Worm (Caenorhabditis elegans) whole organism, late embryonic: ENCODE data around the gene W02D7.8.

ENCODE experiments used
- K09A11.1 ChIP-seq: sonication (generic microtip); optimal IDR thresholded peaks from 2 replicates; lab custom pipeline; 2017; ENCODE audit warnings: antibody characterized with exemption, mild to moderate bottlenecking, missing genetic modification characterization, missing compliant biosample characterization; ENCODE audit not compliant: insufficient read depth
- ama-1 ChIP-seq: fragments of 150-350 bp; optimal IDR thresholded peaks from 2 replicates; lab custom pipeline; 2014
- elt-2 ChIP-seq: sonication (generic microtip); optimal IDR thresholded peaks from 2 replicates; lab custom pipeline; 2016; ENCODE audit warnings: missing genetic modification reagents, missing genetic modification characterization, missing compliant biosample characterization
- ets-4 ChIP-seq: sonication (generic microtip); optimal IDR thresholded peaks from 2 replicates; lab custom pipeline; 2016; ENCODE audit warnings: missing genetic modification characterization, missing compliant biosample characterization
- pag-3 ChIP-seq: sonication (generic microtip); optimal IDR thresholded peaks from 2 replicates; lab custom pipeline; 2016; ENCODE audit warnings: missing compliant biosample characterization, missing genetic modification characterization, borderline replicate concordance
- pha-4 ChIP-seq: fragments of 150-350 bp; optimal IDR thresholded peaks from 2 replicates; lab custom pipeline; 2018; ENCODE audit warnings: missing biosample characterization, missing genetic modification reagents, missing genetic modification characterization
- tbx-2 ChIP-seq: sonication (generic microtip); optimal IDR thresholded peaks from 2 replicates; lab custom pipeline; 2016; ENCODE audit warnings: missing genetic modification characterization, missing compliant biosample characterization
- zip-5 ChIP-seq: sonication (generic microtip); optimal IDR thresholded peaks from 2 replicates; lab custom pipeline; 2016; ENCODE audit warnings: missing genetic modification characterization, missing compliant biosample characterization

ce11 chrV:8271395-8271794 is 34.9 kb downstream of the W02D7.8 start:
- no peak for TF ChIP-seq K09A11.1 (tag; lab: Kevin White, UChicago)
- no peak for TF ChIP-seq tbx-2
- no peak for TF ChIP-seq zip-5
- TF ChIP-seq ama-1 (lab: Kevin White, UChicago), result no peak
- no peak for TF ChIP-seq pha-4 (tag; lab: Kevin White, UChicago)
- no peak for TF ChIP-seq pag-3 (tag; lab: Kevin White, UChicago)
- no peak for TF ChIP-seq elt-2
- TF ChIP-seq ets-4 (tag; lab: Kevin White, UChicago), result no peak
